Fruit fly (Drosophila melanogaster) Kc167 (cell line): ENCODE measurements around the gene CG15262.

ENCODE experiments used
- Myc ChIP-seq: fragments of >200 bp; optimal IDR thresholded peaks from 2 replicates; lab custom pipeline; 2017; ENCODE audit warnings: missing external identifiers
- Sin3A ChIP-seq: fragments of >200 bp; optimal IDR thresholded peaks from 2 replicates; lab custom pipeline; 2018; ENCODE audit warnings: missing external identifiers
- h ChIP-seq: fragments of >200 bp; optimal IDR thresholded peaks from 3 replicates; lab custom pipeline; 2018; ENCODE audit warnings: missing external identifiers
- insv ChIP-seq: fragments of >200 bp; optimal IDR thresholded peaks from 3 replicates; lab custom pipeline; 2018; ENCODE audit warnings: missing external identifiers
- psq ChIP-seq: fragments of >200 bp; optimal IDR thresholded peaks from 2 replicates; lab custom pipeline; 2017; ENCODE audit warnings: missing external identifiers
- ttk ChIP-seq: sonication (Bioruptor generic); optimal IDR thresholded peaks from 2 replicates; lab custom pipeline; 2017; ENCODE audit warnings: missing external identifiers

The CG15262 gene

DNA sequence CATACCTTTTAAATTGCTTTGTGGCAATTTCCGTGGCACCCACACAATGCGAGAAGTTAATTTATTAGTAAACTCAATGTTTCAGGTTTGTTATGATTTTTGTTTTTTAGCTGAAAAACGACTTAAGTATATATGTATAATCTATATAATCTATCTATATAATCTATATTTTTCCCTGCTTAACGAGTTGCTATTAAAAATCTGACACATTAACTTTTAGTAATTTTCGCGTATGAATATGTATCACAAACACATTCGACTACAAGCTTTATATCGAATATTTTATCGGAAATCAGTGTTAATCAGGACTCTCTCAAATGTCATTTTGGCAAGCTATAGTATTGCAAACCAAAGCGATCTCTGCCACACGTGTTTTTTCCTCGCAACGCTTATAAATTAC, at the start of gene CG15262:
Gene CG15262, plus strand, starts transcription at position 301 of the 400 bp plus-strand sequence.
- no peak for TF ChIP-seq ttk
- no peak for TF ChIP-seq h (lab: Kevin White, UChicago)
- TF ChIP-seq insv (lab: Kevin White, UChicago) = no peak
- no peak for TF ChIP-seq Sin3A (lab: Kevin White, UChicago)
- no peak for TF ChIP-seq psq (lab: Kevin White, UChicago)
- TF ChIP-seq Myc (lab: Kevin White, UChicago) = no peak

DNA sequence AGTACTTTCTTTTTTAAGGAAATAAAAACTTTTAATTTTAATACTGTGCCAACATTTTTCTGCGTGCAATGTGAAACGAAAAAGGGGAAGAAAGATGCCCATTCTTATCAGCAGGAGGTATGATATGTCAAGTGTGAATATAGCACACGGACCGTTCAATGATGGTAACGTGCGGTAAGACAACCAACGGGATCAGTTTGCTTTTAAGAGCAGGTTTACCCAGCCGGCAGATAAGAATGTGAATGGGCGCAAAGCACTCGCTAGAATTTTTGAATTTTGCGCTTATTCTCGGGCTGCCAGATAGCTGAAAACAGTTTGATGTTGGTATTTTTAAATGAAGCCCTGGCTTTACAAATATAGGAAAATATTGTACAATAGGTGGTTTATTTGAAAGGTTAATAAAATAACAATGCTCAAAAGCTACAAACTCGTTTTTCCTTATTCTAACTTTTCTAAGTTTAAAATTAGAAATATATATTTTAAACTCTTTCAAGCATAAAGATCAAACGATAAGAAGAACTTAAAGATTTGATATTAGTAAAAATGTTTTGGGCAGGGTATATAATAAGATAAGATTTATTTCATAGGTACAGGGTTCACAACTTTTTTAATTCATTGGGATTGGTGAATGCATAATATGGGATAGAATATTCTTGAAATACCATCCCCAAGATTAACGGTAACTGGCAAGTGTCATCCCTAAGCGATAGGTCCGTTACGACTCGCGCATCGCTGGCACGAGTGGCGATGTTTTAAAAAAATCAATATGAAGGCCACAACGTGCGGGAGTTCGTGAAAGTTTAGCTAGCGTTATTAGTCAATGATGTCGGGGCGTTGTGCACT, 49.2 kb upstream of the CG15262 start, which contains the start of gene dao:
Gene dao, plus strand, starts transcription at position 717 of the 843 bp plus-strand sequence.
- TF ChIP-seq Myc (lab: Kevin White, UChicago) (no peak), h (lab: Kevin White, UChicago) (no peak), ttk (no peak), insv (lab: Kevin White, UChicago) (no peak), Sin3A (lab: Kevin White, UChicago) (no peak), psq (lab: Kevin White, UChicago) (no peak)

DNA sequence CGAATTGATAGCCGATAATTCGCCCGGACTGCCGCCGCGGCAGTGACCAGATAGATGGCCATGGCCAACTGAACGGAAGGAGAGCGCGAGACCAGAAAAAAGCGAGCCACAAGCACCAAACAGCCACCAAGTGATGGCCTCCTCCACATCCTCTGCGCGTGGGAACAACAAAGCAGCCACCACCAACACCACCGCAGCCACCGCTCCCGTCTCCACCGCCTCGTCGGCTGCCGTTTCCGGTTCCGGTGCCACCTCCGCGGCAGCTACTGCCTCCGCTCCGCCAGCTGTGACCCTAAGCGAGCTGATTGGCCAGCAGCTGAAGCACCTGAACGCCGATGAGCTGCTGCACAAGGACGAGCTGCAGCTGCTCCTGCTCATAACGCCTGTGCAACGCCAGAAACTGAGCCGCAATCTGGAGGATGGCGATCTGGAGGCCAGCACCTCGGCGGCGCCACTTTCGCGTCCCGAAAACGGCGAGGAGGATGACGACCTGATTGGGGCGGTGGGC, 48.5 kb upstream of the CG15262 start:
- TF ChIP-seq Sin3A (lab: Kevin White, UChicago) (no peak), h (lab: Kevin White, UChicago) (no peak), ttk (no peak), insv (lab: Kevin White, UChicago) (no peak), psq (lab: Kevin White, UChicago) (no peak), Myc (lab: Kevin White, UChicago) (no peak)

DNA sequence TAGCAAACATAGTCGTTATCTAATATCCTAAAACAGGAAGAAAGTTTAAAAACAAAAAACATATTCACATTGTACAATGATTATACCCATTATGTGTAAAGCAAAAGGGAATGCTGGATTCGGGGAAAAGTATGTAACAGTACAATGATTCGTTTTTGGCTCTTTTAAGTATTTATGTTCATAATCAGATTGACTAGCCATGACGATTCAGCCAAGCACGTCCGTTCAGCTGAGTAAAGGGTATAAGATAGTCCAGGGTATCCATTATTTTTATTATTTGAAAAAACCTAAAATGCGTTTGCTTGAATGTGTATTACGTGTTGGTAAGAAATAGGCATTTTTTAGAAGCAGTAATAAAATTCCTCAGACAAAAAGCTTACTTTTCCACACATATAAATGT, 47.9 kb upstream of the CG15262 start:
- no peak for TF ChIP-seq Myc (lab: Kevin White, UChicago)
- no peak for TF ChIP-seq psq (lab: Kevin White, UChicago)
- TF ChIP-seq ttk = no peak
- TF ChIP-seq insv (lab: Kevin White, UChicago) = no peak
- no peak for TF ChIP-seq Sin3A (lab: Kevin White, UChicago)
- TF ChIP-seq h (lab: Kevin White, UChicago) = no peak

DNA sequence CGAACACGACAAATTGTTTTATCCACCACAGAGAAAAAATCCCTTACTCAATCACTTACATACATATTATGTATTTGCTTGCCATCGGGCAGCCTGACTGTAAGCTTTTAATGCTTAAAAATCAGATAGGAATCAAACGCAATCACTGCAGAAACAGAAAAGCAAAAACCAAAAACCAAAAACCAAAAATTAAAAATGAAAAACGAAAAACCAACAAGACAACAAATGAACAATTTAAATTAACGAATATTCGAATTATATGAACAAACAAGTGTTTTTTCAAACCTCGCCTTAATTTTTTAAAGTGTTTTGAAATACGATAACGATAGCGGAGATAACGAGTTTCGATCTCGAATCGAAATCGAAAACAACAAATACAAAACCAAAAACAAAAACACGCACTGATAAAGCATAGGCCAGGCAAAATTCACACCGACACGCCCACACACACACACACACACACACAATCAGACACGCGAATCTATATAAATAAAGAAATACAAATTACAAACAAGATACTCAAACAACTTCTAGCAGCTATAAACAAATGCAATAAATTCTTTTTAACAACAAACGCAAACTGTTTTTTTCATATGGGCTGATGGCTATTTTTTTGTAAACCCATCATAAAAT, 43.3 kb upstream of the CG15262 start:
- TF ChIP-seq h (lab: Kevin White, UChicago) (no peak), Myc (lab: Kevin White, UChicago) (no peak), psq (lab: Kevin White, UChicago) (no peak), ttk (no peak), insv (lab: Kevin White, UChicago) (no peak), Sin3A (lab: Kevin White, UChicago) (no peak)

DNA sequence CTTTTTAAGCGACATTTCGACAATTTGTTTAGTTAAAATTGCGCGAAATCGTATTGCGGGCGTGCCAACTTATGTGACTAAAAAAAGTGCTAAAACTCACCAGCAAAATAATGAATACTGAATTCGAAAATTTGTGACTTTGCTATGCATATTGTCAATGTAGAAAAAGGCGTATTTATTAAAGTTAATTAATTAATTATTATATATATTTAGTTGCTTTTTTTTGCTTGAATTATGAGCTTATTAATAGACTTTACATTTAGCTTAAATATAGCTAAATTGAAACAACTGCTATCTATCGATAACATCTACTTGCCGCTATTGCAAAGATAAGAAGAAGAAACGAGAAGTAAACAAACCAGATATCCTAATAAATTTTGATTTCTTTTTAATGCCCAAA, 41.4 kb upstream of the CG15262 start, which contains the start of the genes PolD3 and Uxt:
Gene PolD3, minus strand, starts transcription at position 56 of the 400 bp plus-strand sequence.
Gene Uxt, plus strand, starts transcription at position 333 of the 400 bp plus-strand sequence.
- TF ChIP-seq psq (lab: Kevin White, UChicago) = no peak
- no peak for TF ChIP-seq Sin3A (lab: Kevin White, UChicago)
- TF ChIP-seq Myc (lab: Kevin White, UChicago) = no peak
- no peak for TF ChIP-seq h (lab: Kevin White, UChicago)
- TF ChIP-seq insv (lab: Kevin White, UChicago) = no peak
- no peak for TF ChIP-seq ttk

DNA sequence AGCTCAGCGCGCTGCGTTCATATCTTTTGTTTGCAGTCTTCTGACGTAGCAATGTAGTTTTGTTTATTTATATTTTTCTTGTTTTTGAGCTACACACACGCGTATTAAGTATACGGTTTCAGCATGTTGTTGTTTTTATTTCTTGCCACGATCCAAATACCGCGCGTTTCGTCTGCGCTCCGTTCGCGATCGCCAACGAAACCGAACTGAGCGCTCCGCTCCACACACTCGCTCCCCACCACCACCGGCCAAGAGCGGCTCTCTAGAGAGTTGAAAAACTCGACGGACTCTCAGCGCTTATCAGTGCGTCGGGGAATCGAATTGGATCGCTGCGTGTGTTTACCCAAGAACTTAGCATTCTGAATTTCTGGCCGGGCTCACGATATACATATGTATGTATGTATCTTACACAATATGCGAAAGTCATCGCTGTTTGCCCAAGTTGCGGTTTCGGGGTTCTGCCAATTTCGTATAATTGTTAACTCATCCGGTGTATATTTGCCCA, 33.1 kb upstream of the CG15262 start, which contains the start of gene yuri:
Gene yuri, minus strand, starts transcription at position 210 of the 505 bp plus-strand sequence.
- TF ChIP-seq Myc (lab: Kevin White, UChicago) = no peak
- no peak for TF ChIP-seq Sin3A (lab: Kevin White, UChicago)
- TF ChIP-seq h (lab: Kevin White, UChicago) = no peak
- no peak for TF ChIP-seq insv (lab: Kevin White, UChicago)
- TF ChIP-seq ttk = no peak
- no peak for TF ChIP-seq psq (lab: Kevin White, UChicago)

DNA sequence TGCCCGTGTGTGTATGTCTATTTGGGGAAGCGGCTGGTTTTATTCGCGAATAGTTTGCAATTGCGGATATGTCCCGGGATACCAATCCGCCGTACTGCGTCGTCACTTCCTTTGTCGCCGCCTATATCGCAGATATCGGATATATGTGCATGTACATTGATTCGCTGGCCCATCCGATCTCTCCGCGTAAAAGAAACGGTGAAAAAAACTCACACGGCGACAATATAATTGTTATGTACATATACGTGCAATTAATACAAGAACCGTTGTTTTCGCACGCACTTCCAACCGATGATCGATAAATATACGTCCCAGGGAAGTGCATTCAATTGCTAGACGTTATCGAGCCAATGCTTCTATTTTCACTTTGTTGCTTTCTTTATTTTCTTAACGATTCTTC, 26.3 kb upstream of the CG15262 start:
- no peak for TF ChIP-seq ttk
- TF ChIP-seq h (lab: Kevin White, UChicago) = no peak
- no peak for TF ChIP-seq Sin3A (lab: Kevin White, UChicago)
- no peak for TF ChIP-seq insv (lab: Kevin White, UChicago)
- TF ChIP-seq psq (lab: Kevin White, UChicago) = no peak

DNA sequence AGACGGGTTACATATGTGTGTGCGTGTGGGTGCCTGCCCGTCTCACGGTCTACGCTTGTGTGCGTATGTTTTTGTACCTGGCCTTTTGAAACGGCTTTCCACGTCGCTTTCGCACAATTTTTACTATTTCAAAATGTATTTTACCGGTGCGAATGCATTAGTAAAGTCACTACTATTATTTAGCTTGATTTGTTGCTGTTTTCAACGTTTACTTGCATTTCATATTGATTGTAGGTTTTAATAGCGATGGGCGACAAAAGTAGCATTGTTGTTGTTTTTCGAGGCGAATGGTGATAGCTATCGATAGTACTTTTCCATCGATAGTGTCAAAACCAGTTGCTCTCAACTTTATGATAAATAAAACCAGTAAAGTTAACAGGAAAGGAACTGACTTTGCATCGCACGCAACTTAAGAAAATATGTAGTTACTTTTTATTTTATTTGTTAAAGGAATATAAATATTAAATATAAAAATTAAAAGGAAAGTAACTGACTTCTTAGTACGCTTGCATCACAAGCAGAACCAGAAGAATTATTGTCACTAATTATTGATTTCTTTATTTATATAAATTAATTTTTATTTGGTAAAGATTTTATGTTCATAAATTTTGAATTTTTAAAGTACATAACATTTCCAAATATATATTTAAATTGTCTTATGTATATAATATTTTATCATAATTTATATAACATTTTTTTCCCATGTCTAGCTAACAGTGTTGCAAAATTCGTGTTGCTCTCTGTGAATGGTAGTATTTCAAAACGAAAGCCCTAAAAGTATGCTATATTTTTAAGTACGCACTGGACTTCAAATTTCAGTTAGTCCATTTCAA, 25.6 kb upstream of the CG15262 start, which contains the start of gene Cul3:
Gene Cul3, minus strand, starts transcription at position 268 of the 833 bp plus-strand sequence.
- TF ChIP-seq ttk (no peak), psq (lab: Kevin White, UChicago) (no peak), Myc (lab: Kevin White, UChicago) (no peak), Sin3A (lab: Kevin White, UChicago) (no peak), insv (lab: Kevin White, UChicago) (no peak)

DNA sequence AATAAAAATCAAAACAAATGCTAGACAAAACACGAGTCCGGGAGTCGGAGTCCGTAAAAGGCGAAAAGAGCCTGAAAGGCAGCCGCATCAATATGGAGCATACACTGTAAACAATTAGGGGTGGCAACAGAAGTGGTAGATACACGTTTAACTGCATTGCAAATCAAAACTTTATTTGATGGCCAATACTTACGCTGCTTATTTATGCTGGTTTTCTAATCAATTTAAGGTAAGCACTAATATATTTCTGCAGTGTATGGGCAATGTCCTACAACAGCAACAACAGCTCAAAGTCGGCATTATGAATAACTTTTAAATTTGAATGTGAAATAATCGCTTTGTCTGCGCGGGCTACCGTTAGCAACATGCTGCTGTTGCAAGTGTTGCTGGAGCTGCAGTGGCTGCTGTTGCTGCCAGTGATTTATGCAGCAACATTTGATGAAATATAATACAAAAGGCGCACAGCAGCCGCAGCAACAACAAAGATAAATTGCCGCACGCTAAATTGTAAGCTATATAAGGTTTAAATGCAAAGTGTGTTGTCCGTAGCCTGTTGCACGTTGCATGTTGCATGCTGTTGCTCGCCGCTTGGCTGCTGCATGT, 24.0 kb upstream of the CG15262 start:
- TF ChIP-seq insv (lab: Kevin White, UChicago) (no peak), Sin3A (lab: Kevin White, UChicago) (no peak), h (lab: Kevin White, UChicago) (no peak), psq (lab: Kevin White, UChicago) (no peak), Myc (lab: Kevin White, UChicago) (no peak), ttk (no peak)
